Fruit fly (Drosophila melanogaster) whole organism, embryonic: Measurements from ENCODE around the gene CG45084.

Experiments used
- ATbp ChIP-seq: fragments of 200-800 bp; sonication (Bioruptor generic); optimal IDR thresholded peaks from 2 replicates; lab custom pipeline; 2017; ENCODE audit warnings: missing biosample characterization, mild to moderate bottlenecking, missing genetic modification characterization, missing genetic modification reagents
- B-H1 ChIP-seq: fragments of 200-800 bp; sonication (Bioruptor generic); IDR thresholded peaks from 3 replicates; pipeline ENCODE4 v1.3.6; 2022; ENCODE audit warnings: missing biosample characterization, missing genetic modification characterization
- CG1647 ChIP-seq: fragments of 200-800 bp; sonication (Bioruptor generic); optimal IDR thresholded peaks from 3 replicates; lab custom pipeline; 2016; ENCODE audit warnings: missing biosample characterization, missing genetic modification characterization
- CG18011 ChIP-seq: fragments of 200-800 bp; sonication (Bioruptor generic); optimal IDR thresholded peaks from 2 replicates; lab custom pipeline; 2017; ENCODE audit warnings: missing biosample characterization, missing genetic modification characterization, mild to moderate bottlenecking, moderate library complexity, missing genotype
- CG2129 ChIP-seq: fragments of 200-800 bp; sonication (Bioruptor generic); IDR thresholded peaks from 2 replicates; pipeline ENCODE4 v1.3.6; 2022; ENCODE audit warnings: missing biosample characterization, missing genetic modification characterization; ENCODE audit not compliant: partially characterized antibody
- CG2712 ChIP-seq: fragments of 200-800 bp; optimal IDR thresholded peaks from 3 replicates; lab custom pipeline; 2019; ENCODE audit warnings: missing biosample characterization, mild to moderate bottlenecking, missing genetic modification characterization, moderate library complexity
- CG5180 ChIP-seq: fragments of 200-800 bp; sonication (Bioruptor generic); optimal IDR thresholded peaks from 3 replicates; lab custom pipeline; 2017; ENCODE audit warnings: missing biosample characterization, missing genetic modification characterization, mild to moderate bottlenecking, moderate library complexity, missing genetic modification reagents
- CG6254 ChIP-seq: fragments of 200-800 bp; sonication (Bioruptor generic); optimal IDR thresholded peaks from 3 replicates; lab custom pipeline; 2017; ENCODE audit warnings: mild to moderate bottlenecking, missing biosample characterization, missing genetic modification reagents, missing genetic modification characterization
- CG6791 ChIP-seq: fragments of 200-800 bp; sonication (Bioruptor generic); IDR thresholded peaks from 3 replicates; pipeline ENCODE4 v1.3.6; 2022; ENCODE audit warnings: missing biosample characterization, missing genetic modification characterization; ENCODE audit not compliant: partially characterized antibody
- CG6854 ChIP-seq: fragments of 200-800 bp; sonication (Bioruptor generic); optimal IDR thresholded peaks from 3 replicates; lab custom pipeline; 2017; ENCODE audit warnings: missing biosample characterization, mild to moderate bottlenecking, missing genetic modification characterization
- CG8388 ChIP-seq: fragments of 200-800 bp; sonication (Bioruptor generic); optimal IDR thresholded peaks from 2 replicates; lab custom pipeline; 2019; ENCODE audit warnings: missing biosample characterization, mild to moderate bottlenecking, missing genetic modification characterization, moderate library complexity
- Deaf1 ChIP-seq: fragments of 200-800 bp; optimal IDR thresholded peaks from 3 replicates; lab custom pipeline; 2019; ENCODE audit warnings: missing biosample characterization, mild to moderate bottlenecking, missing genetic modification characterization, moderate library complexity
- Doc2 ChIP-seq: fragments of 200-800 bp; sonication (Bioruptor generic); IDR thresholded peaks from 2 replicates; pipeline ENCODE4 v1.3.6; 2022; ENCODE audit warnings: missing biosample characterization, missing genetic modification characterization
- E2f2 ChIP-seq: fragments of 200-800 bp; sonication (Bioruptor generic); IDR thresholded peaks from 2 replicates; pipeline ENCODE4 v1.3.6; 2022; ENCODE audit warnings: missing biosample characterization, missing genetic modification characterization
- Eip74EF ChIP-seq, 2 experiments: fragments of 200-800 bp in 1 of 2; fragments of >200 bp in 1 of 2; sonication (Bioruptor generic) in 1 of 2; optimal IDR thresholded peaks; 2 replicates each; lab custom pipeline; 2017 to 2019; ENCODE audit warnings: missing biosample characterization in 2 of 2, missing genetic modification characterization in 2 of 2, mild to moderate bottlenecking in 1 of 2, moderate library complexity in 1 of 2
- GATAe ChIP-seq: fragments of 200-800 bp; sonication (Bioruptor generic); conservative IDR thresholded peaks from 2 replicates; pipeline ENCODE4 v1.3.6; 2022; ENCODE audit warnings: missing biosample characterization, missing genetic modification characterization
- H15 ChIP-seq: fragments of 200-800 bp; sonication (Bioruptor generic); IDR thresholded peaks from 3 replicates; pipeline ENCODE4 v1.3.6; 2022; ENCODE audit warnings: missing biosample characterization, missing genetic modification characterization
- HmgZ ChIP-seq: fragments of 200-800 bp; sonication (Bioruptor generic); optimal IDR thresholded peaks from 2 replicates; lab custom pipeline; 2018; ENCODE audit warnings: missing biosample characterization, mild to moderate bottlenecking, missing genetic modification characterization
- Lpt ChIP-seq: fragments of >200 bp; optimal IDR thresholded peaks from 2 replicates; lab custom pipeline; 2018; ENCODE audit warnings: missing biosample characterization, missing genetic modification characterization
- Mad ChIP-seq: fragments of 200-800 bp; sonication (Bioruptor generic); optimal IDR thresholded peaks from 2 replicates; lab custom pipeline; 2016; ENCODE audit warnings: missing biosample characterization, missing genetic modification characterization
- Neu2 ChIP-seq: fragments of 200-800 bp; sonication (Bioruptor generic); optimal IDR thresholded peaks from 3 replicates; lab custom pipeline; 2016; ENCODE audit warnings: missing biosample characterization, missing genetic modification characterization, borderline replicate concordance
- Oaz ChIP-seq: fragments of 200-800 bp; sonication (Bioruptor generic); IDR thresholded peaks from 2 replicates; pipeline ENCODE4 v1.3.6; 2022; ENCODE audit warnings: missing biosample characterization, missing genetic modification characterization
- PHDP ChIP-seq: fragments of 200-800 bp; sonication (Bioruptor generic); optimal IDR thresholded peaks from 3 replicates; lab custom pipeline; 2018; ENCODE audit warnings: missing biosample characterization, mild to moderate bottlenecking, missing genetic modification characterization, moderate library complexity
- Trl ChIP-seq, 3 experiments: fragments of >200 bp in 2 of 3; fragments of 200-800 bp in 1 of 3; sonication (Bioruptor generic) in 1 of 3; optimal IDR thresholded peaks; 2 replicates in 1 of 3; 3 replicates in 2 of 3; lab custom pipeline; 2016 to 2017; ENCODE audit warnings: missing biosample characterization in 1 of 3, missing genetic modification characterization in 1 of 3
- YL-1 ChIP-seq: fragments of 200-800 bp; sonication (Bioruptor generic); optimal IDR thresholded peaks from 3 replicates; lab custom pipeline; 2017; ENCODE audit warnings: missing biosample characterization, mild to moderate bottlenecking, missing genetic modification characterization
- abd-A ChIP-seq: fragments of 200-800 bp; sonication (Bioruptor generic); optimal IDR thresholded peaks from 3 replicates; lab custom pipeline; 2019; ENCODE audit warnings: missing biosample characterization, mild to moderate bottlenecking, missing genetic modification characterization, moderate library complexity
- bigmax ChIP-seq: fragments of 200-800 bp; sonication (Bioruptor generic); optimal IDR thresholded peaks from 2 replicates; lab custom pipeline; 2018; ENCODE audit warnings: missing biosample characterization, mild to moderate bottlenecking, missing genetic modification characterization
- chinmo ChIP-seq: fragments of 200-800 bp; sonication (Bioruptor generic); IDR thresholded peaks from 4 replicates; pipeline ENCODE4 v1.3.6; 2022; ENCODE audit warnings: missing biosample characterization, missing genetic modification characterization; ENCODE audit not compliant: partially characterized antibody
- chn ChIP-seq: fragments of 200-800 bp; sonication (Bioruptor generic); optimal IDR thresholded peaks from 2 replicates; lab custom pipeline; 2016; ENCODE audit warnings: missing biosample characterization, missing genetic modification characterization
- crc ChIP-seq: fragments of 200-800 bp; sonication (Bioruptor generic); optimal IDR thresholded peaks from 2 replicates; lab custom pipeline; 2016; ENCODE audit warnings: missing biosample characterization, missing genetic modification characterization
- crol ChIP-seq: fragments of 200-800 bp; sonication (Bioruptor generic); IDR thresholded peaks from 2 replicates; pipeline ENCODE4 v1.3.6; 2022; ENCODE audit warnings: missing biosample characterization, missing genetic modification characterization
- emc ChIP-seq: fragments of 200-800 bp; sonication (Bioruptor generic); optimal IDR thresholded peaks from 2 replicates; lab custom pipeline; 2016; ENCODE audit warnings: missing biosample characterization, missing genetic modification characterization
- odd ChIP-seq: fragments of 200-800 bp; sonication (Bioruptor generic); optimal IDR thresholded peaks from 2 replicates; lab custom pipeline; 2017; ENCODE audit warnings: missing biosample characterization, mild to moderate bottlenecking, missing genetic modification characterization
- pb ChIP-seq: fragments of 200-800 bp; sonication (Bioruptor generic); optimal IDR thresholded peaks from 3 replicates; lab custom pipeline; 2016; ENCODE audit warnings: missing biosample characterization, missing genetic modification characterization
- peb ChIP-seq: fragments of 200-800 bp; sonication (Bioruptor generic); IDR thresholded peaks from 2 replicates; pipeline ENCODE4 v1.3.6; 2022; ENCODE audit warnings: missing biosample characterization, missing genetic modification characterization
- row ChIP-seq: fragments of 200-800 bp; sonication (Bioruptor generic); IDR thresholded peaks from 3 replicates; pipeline ENCODE4 v1.3.6; 2022; ENCODE audit warnings: missing biosample characterization, missing genetic modification characterization
- sc ChIP-seq, 3 experiments: fragments of >200 bp in 2 of 3; fragments of 200-800 bp in 1 of 3; sonication (Bioruptor generic) in 1 of 3; optimal IDR thresholded peaks; 2 replicates in 2 of 3; 3 replicates in 1 of 3; lab custom pipeline; 2017; ENCODE audit warnings: mild to moderate bottlenecking in 1 of 3, missing biosample characterization in 1 of 3, missing genetic modification characterization in 1 of 3, missing genetic modification reagents in 1 of 3
- sima ChIP-seq: fragments of 200-800 bp; sonication (Bioruptor generic); optimal IDR thresholded peaks from 2 replicates; lab custom pipeline; 2016; ENCODE audit warnings: missing biosample characterization, missing genetic modification characterization
- usp ChIP-seq: fragments of >200 bp; optimal IDR thresholded peaks from 2 replicates; lab custom pipeline; 2017; ENCODE audit warnings: missing biosample characterization, missing genetic modification characterization

The CG45084 gene

dm6 chr2L:16041727-16042126 is at the start of gene CG45084, which contains the start of gene BicC:
TSS of gene CG45084 (plus strand) at chr2L:16042047.
TSS of gene BicC (plus strand) at chr2L:16042047.
- TF ChIP-seq CG6791 (no peak), E2f2 (GFP tag; lab: Robert Waterston, UW) (no peak), pb (GFP tag; lab: Kevin White, UChicago) (no peak), CG8388 (GFP tag; lab: Kevin White, UChicago) (peak; percentile 38), row (GFP tag; lab: Robert Waterston, UW) (no peak), CG1647 (GFP tag; lab: Kevin White, UChicago) (no peak), ATbp (GFP tag; lab: Kevin White, UChicago) (no peak), Mad (GFP tag; lab: Kevin White, UChicago) (no peak)

dm6 chr2L:16000199-16000598 is 41.6 kb upstream of the CG45084 start, which contains the start of gene beat-Ic:
TSS of gene beat-Ic (plus strand) at chr2L:16000291.
- TF ChIP-seq GATAe: no peak
- TF ChIP-seq CG6254 (GFP tag; lab: Kevin White, UChicago): no peak
- no peak for TF ChIP-seq crc (GFP tag; lab: Kevin White, UChicago)
- TF ChIP-seq chn (GFP tag; lab: Kevin White, UChicago): no peak
- no peak for TF ChIP-seq odd
- TF ChIP-seq usp (GFP tag; lab: Kevin White, UChicago): no peak
- TF ChIP-seq CG6854 (GFP tag; lab: Kevin White, UChicago): no peak
- TF ChIP-seq sima (GFP tag; lab: Kevin White, UChicago): no peak
- TF ChIP-seq CG5180: peak; percentile 9
- no peak for TF ChIP-seq sc (optimal IDR thresholded peaks at IDR 0.05; lab: Kevin White, UChicago)
- no peak for TF ChIP-seq sc (GFP tag; optimal IDR thresholded peaks at IDR 0.05; lab: Kevin White, UChicago)
- no peak for TF ChIP-seq Eip74EF (GFP tag; optimal IDR thresholded peaks at IDR 0.05; lab: Kevin White, UChicago)
- TF ChIP-seq Deaf1: peak; percentile 96
- no peak for TF ChIP-seq Lpt (GFP tag; lab: Kevin White, UChicago)
- TF ChIP-seq CG2712 (tag; lab: Kevin White, UChicago): no peak
- TF ChIP-seq Trl (optimal IDR thresholded peaks at IDR 0.05; lab: Kevin White, UChicago): peak; percentile 14 to 45
- no peak for TF ChIP-seq Trl (GFP tag; optimal IDR thresholded peaks at IDR 0.05; lab: Kevin White, UChicago)
- no peak for TF ChIP-seq Doc2 (GFP tag; lab: Robert Waterston, UW)
- TF ChIP-seq CG18011 (GFP tag; lab: Kevin White, UChicago): no peak
- TF ChIP-seq YL-1 (GFP tag; lab: Kevin White, UChicago): no peak
- TF ChIP-seq CG2129: no peak
- TF ChIP-seq Oaz: no peak
- TF ChIP-seq, all 482 proteins: peak for 3

- TF ChIP-seq PHDP (tag; lab: Kevin White, UChicago) (no peak), chinmo (no peak), peb (GFP tag; lab: Robert Waterston, UW) (no peak), abd-A (tag; lab: Kevin White, UChicago) (no peak), B-H1 (no peak), HmgZ (no peak), crol (GFP tag; lab: Robert Waterston, UW) (no peak), bigmax (GFP tag; lab: Kevin White, UChicago) (no peak), emc (GFP tag; lab: Kevin White, UChicago) (no peak), row (GFP tag; lab: Robert Waterston, UW) (no peak), H15 (no peak), Neu2 (no peak)
Measured at dm6 chr2L:16003541-16003940, 38.3 kb upstream of the CG45084 start, which contains the start of gene CG34167. TSS of gene CG34167 (minus strand) at chr2L:16003641.
